Worm (Caenorhabditis elegans) whole organism, midembryonic: ENCODE results near the gene lips-10.

Experiments
- T22C8.4 ChIP-seq: fragments of 200-800 bp; sonication (Bioruptor generic); IDR thresholded peaks from 2 replicates; pipeline ENCODE4 v1.3.6; 2022; ENCODE audit warnings: missing genetic modification characterization, missing compliant biosample characterization
- cog-1 ChIP-seq: sonication (generic microtip); optimal IDR thresholded peaks from 2 replicates; lab custom pipeline; 2016; ENCODE audit warnings: missing genetic modification characterization, missing compliant biosample characterization
- flt-1 ChIP-seq: fragments of 200-800 bp; sonication (Bioruptor generic); IDR thresholded peaks from 2 replicates; pipeline ENCODE4 v1.3.6; 2022; ENCODE audit warnings: missing genetic modification characterization, missing compliant biosample characterization
- klf-2 ChIP-seq: fragments of 200-800 bp; sonication (Bioruptor generic); conservative IDR thresholded peaks from 2 replicates; pipeline ENCODE4 v1.3.6; 2022; ENCODE audit warnings: missing genetic modification reagents, missing genetic modification characterization, missing compliant biosample characterization
- med-1 ChIP-seq: sonication (generic microtip); optimal IDR thresholded peaks from 2 replicates; lab custom pipeline; 2017; ENCODE audit warnings: missing genetic modification characterization, mild to moderate bottlenecking, missing compliant biosample characterization, antibody characterized with exemption, missing genetic modification reagents; ENCODE audit not compliant: insufficient read depth
- ref-1 ChIP-seq: fragments of 200-800 bp; sonication (Bioruptor generic); conservative IDR thresholded peaks from 2 replicates; pipeline ENCODE4 v1.3.6; 2022; ENCODE audit warnings: missing genetic modification reagents, missing genetic modification characterization, missing compliant biosample characterization
- tab-1 ChIP-seq: fragments of 200-800 bp; sonication (Bioruptor generic); IDR thresholded peaks from 2 replicates; pipeline ENCODE4 v1.3.6; 2022; ENCODE audit warnings: missing genetic modification characterization, missing compliant biosample characterization
- ztf-23 ChIP-seq: fragments of 200-800 bp; sonication (Bioruptor generic); IDR thresholded peaks from 2 replicates; pipeline ENCODE4 v1.3.6; 2022; ENCODE audit warnings: missing genetic modification reagents, missing genetic modification characterization, missing compliant biosample characterization
- ztf-29 ChIP-seq: fragments of 200-800 bp; sonication (Bioruptor generic); IDR thresholded peaks from 2 replicates; pipeline ENCODE4 v1.3.6; 2022; ENCODE audit warnings: missing genetic modification reagents, missing genetic modification characterization, missing compliant biosample characterization

Gene lips-10

DNA sequence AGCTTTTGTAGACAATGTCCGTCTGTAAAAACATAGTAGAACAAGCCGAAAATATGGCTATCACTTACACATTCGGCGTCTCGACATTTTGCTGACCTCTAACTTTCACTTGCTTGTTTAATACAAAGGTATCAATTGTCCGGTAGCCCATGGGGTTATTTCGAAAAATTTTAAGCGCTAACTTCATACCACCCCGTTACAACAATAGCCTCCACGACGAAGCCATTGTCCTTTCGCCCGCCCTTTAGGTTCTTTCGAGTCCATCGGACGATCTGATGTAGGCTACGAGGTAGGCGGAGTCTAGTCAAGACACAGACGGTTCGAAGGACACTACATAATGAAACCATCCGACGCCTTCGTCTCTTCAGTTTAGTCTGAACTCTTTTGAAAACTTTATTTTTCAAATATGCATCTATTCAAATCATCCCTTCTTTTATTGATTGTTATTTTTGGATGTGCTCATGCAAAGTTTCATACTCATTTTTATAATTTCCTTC lies at the start of gene lips-10:
Gene lips-10 (plus strand): TSS at position 378 of the 497 bp plus-strand sequence.
- TF ChIP-seq cog-1 (tag; lab: Kevin White, UChicago) (no peak), ztf-23 (no peak), klf-2 (no peak), flt-1 (GFP tag; lab: Robert Waterston, UW) (no peak), T22C8.4 (no peak), tab-1 (no peak), med-1 (GFP tag; lab: Kevin White, UChicago) (no peak), ref-1 (GFP tag; lab: Robert Waterston, UW) (no peak), ztf-29 (GFP tag; lab: Robert Waterston, UW) (no peak)

- TF ChIP-seq tab-1 = no peak
- no peak for TF ChIP-seq med-1 (GFP tag; lab: Kevin White, UChicago)
- no peak for TF ChIP-seq ztf-29 (GFP tag; lab: Robert Waterston, UW)
- TF ChIP-seq ref-1 (GFP tag; lab: Robert Waterston, UW) = no peak
- TF ChIP-seq klf-2 = no peak
- no peak for TF ChIP-seq ztf-23
- TF ChIP-seq T22C8.4 = no peak
- no peak for TF ChIP-seq cog-1 (tag; lab: Kevin White, UChicago)
- TF ChIP-seq flt-1 (GFP tag; lab: Robert Waterston, UW) = no peak
These were observed 48.2 kb upstream of the lips-10 start, which contains the start of gene F49E12.10 for ce11 chrII:8390751-8391150. Gene F49E12.10, plus strand, starts transcription at chrII:8391051.

ce11 chrII:8392215-8392614 lies 46.8 kb upstream of the lips-10 start:
- TF ChIP-seq ref-1 (GFP tag; lab: Robert Waterston, UW) = no peak
- TF ChIP-seq ztf-29 (GFP tag; lab: Robert Waterston, UW) = no peak
- TF ChIP-seq med-1 (GFP tag; lab: Kevin White, UChicago) = no peak
- no peak for TF ChIP-seq T22C8.4
- TF ChIP-seq klf-2 = no peak
- no peak for TF ChIP-seq cog-1 (tag; lab: Kevin White, UChicago)
- TF ChIP-seq tab-1 = no peak
- TF ChIP-seq ztf-23 = no peak
- no peak for TF ChIP-seq flt-1 (GFP tag; lab: Robert Waterston, UW)

DNA sequence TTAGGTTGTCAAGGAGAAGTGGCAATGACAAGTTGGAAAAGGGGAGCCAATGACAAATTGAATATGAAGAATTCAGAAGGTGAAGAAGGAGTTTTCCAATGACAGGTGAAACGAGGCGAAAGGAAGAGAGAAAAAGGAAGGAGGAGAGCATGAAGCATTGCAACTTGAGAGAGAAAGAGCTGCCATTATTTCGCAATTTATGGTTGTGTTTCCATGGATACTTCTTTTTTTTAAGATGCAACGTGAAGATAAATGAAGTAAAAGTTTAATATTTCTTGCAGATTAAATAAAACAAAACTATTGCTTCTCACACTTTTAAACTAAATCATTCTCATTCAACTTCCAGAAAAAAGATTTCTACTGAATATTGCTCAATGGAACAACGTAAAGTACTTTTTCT lies 44.8 kb upstream of the lips-10 start, which contains the start of gene F49E12.8:
Gene F49E12.8 (minus strand): TSS at position 101 of the 400 bp plus-strand sequence.
- TF ChIP-seq tab-1 (no peak), med-1 (GFP tag; lab: Kevin White, UChicago) (no peak), klf-2 (no peak), ref-1 (GFP tag; lab: Robert Waterston, UW) (no peak), ztf-29 (GFP tag; lab: Robert Waterston, UW) (no peak), T22C8.4 (no peak), cog-1 (tag; lab: Kevin White, UChicago) (no peak), flt-1 (GFP tag; lab: Robert Waterston, UW) (no peak), ztf-23 (no peak)

ce11 chrII:8396041-8396440 lies 42.9 kb upstream of the lips-10 start, which contains the start of gene F49E12.7:
Gene F49E12.7, minus strand, starts transcription at chrII:8396141.
- TF ChIP-seq flt-1 (GFP tag; lab: Robert Waterston, UW) (no peak), klf-2 (no peak), cog-1 (tag; lab: Kevin White, UChicago) (no peak), ref-1 (GFP tag; lab: Robert Waterston, UW) (no peak), ztf-29 (GFP tag; lab: Robert Waterston, UW) (no peak), T22C8.4 (no peak), ztf-23 (no peak), tab-1 (no peak), med-1 (GFP tag; lab: Kevin White, UChicago) (no peak)

DNA sequence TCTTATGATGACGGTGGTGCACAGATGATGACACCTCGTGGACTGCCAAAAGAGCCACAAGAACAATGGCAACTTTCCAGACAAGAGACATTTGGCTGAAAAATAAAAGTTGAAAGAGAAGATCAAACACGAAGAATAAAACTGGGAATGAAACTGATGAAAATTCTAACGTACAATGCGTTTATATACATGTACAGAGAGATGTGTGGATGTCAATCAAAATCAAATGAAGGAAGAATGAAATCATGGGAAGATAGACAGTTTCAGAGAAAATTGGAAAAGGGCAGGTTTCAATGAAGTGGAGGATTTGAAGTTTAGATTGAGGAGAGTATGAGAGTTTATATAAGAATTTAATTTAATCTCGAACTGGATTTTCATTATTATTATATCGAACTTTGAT lies 39.9 kb upstream of the lips-10 start, which contains the start of gene dod-23:
Gene dod-23 (minus strand): TSS at position 101 of the 400 bp plus-strand sequence.
- TF ChIP-seq tab-1 = no peak
- TF ChIP-seq cog-1 (tag; lab: Kevin White, UChicago) = no peak
- no peak for TF ChIP-seq ztf-29 (GFP tag; lab: Robert Waterston, UW)

ce11 chrII:8399997-8400396 lies 39.0 kb upstream of the lips-10 start:
- TF ChIP-seq T22C8.4 (no peak), ztf-29 (GFP tag; lab: Robert Waterston, UW) (no peak), ztf-23 (no peak), klf-2 (no peak), cog-1 (tag; lab: Kevin White, UChicago) (no peak), flt-1 (GFP tag; lab: Robert Waterston, UW) (no peak), tab-1 (no peak), ref-1 (GFP tag; lab: Robert Waterston, UW) (no peak), med-1 (GFP tag; lab: Kevin White, UChicago) (no peak)

DNA sequence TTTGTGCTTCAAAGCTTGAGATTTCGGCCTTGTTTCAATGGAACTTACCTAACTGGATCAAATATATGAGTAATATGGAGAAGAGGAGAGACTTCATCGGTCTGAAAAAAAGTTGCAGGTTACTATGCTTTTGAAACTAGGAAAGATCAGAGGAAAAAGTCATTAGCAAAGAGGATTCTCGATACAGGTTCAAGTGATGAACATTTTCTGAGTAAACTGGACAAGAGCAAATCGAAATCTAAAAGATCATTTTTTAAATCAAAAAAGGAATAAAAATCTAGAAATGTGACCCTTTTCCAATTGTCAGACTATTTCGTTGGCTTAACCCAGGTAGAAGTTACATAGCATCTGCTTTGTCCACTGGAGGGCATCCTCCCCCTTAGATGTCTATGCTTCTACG lies 34.2 kb upstream of the lips-10 start, which contains the start of gene skpo-1:
Gene skpo-1 (minus strand): TSS at position 101 of the 400 bp plus-strand sequence.
- TF ChIP-seq ztf-29 (GFP tag; lab: Robert Waterston, UW) (no peak), klf-2 (no peak), flt-1 (GFP tag; lab: Robert Waterston, UW) (no peak), ztf-23 (no peak), tab-1 (no peak), T22C8.4 (no peak), cog-1 (tag; lab: Kevin White, UChicago) (no peak), ref-1 (GFP tag; lab: Robert Waterston, UW) (no peak), med-1 (GFP tag; lab: Kevin White, UChicago) (no peak)

ce11 chrII:8405303-8405702 lies 33.7 kb upstream of the lips-10 start, which contains the start of gene ubc-24:
Gene ubc-24, plus strand, starts transcription at chrII:8405603.
- no peak for TF ChIP-seq klf-2
- TF ChIP-seq T22C8.4 = no peak
- TF ChIP-seq flt-1 (GFP tag; lab: Robert Waterston, UW) = no peak
- no peak for TF ChIP-seq ztf-29 (GFP tag; lab: Robert Waterston, UW)
- no peak for TF ChIP-seq tab-1
- no peak for TF ChIP-seq ztf-23
- TF ChIP-seq med-1 (GFP tag; lab: Kevin White, UChicago) = no peak
- TF ChIP-seq ref-1 (GFP tag; lab: Robert Waterston, UW) = no peak

DNA sequence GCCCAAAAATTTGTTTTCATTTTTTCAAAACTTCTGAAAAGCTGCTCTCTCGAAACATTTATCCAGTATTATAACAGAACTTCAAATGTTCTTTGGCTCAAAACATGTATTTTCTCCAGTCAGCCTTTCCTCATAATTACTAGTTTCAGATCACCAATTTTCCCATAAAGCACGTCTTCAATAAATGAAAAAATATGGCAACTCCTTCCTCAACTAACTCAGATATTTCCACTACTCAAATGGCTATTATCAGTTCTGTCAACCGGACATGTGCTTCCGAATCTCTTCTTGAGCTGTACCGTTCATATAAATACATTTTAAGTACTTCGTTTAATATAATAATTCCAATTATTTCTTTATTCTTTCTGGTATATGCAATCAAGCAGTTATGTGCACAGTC lies 31.5 kb upstream of the lips-10 start, which contains the start of gene sra-13:
Gene sra-13 (plus strand): TSS at position 195 of the 400 bp plus-strand sequence.
- no peak for TF ChIP-seq ztf-29 (GFP tag; lab: Robert Waterston, UW)
- TF ChIP-seq ref-1 (GFP tag; lab: Robert Waterston, UW) = no peak
- no peak for TF ChIP-seq med-1 (GFP tag; lab: Kevin White, UChicago)
- no peak for TF ChIP-seq cog-1 (tag; lab: Kevin White, UChicago)
- TF ChIP-seq tab-1 = no peak
- no peak for TF ChIP-seq klf-2
- TF ChIP-seq T22C8.4 = no peak
- no peak for TF ChIP-seq flt-1 (GFP tag; lab: Robert Waterston, UW)
- no peak for TF ChIP-seq ztf-23
